Worm (Caenorhabditis elegans): ENCODE measurements around the gene F01D5.1.

DNA sequence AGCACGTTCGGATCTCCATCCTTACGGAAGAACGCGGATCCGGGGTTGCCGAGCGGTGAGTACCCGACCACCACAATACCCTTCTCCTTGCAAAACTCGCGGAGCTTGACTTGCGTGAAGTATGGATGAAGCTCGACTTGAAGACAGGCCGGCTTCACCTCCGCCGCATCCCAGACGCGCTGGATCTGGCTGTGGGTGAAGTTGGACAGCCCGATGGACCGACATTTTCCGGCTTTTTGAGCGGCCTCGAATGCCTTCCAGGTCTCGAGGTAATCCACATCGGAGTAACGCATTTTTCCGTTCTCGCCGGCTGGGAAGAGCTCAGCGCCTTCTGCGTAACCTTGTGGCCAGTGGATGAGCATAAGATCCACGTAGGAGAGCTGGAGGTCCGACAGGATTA is 25.2 kb downstream of the F01D5.1 start:
- no peak for TF ChIP-seq nhr-28 (tag; optimal IDR thresholded peaks at IDR 0.05)
- TF ChIP-seq nfya-1 (tag; optimal IDR thresholded peaks at IDR 0.05; ENCODE audit: insufficient read depth): no peak
- no peak for TF ChIP-seq nhr-67 (tag; optimal IDR thresholded peaks at IDR 0.05)
- no peak for TF ChIP-seq elt-1 (tag; optimal IDR thresholded peaks at IDR 0.05)
- no peak for TF ChIP-seq unc-39 (tag; optimal IDR thresholded peaks at IDR 0.05)
- TF ChIP-seq ama-1 (optimal IDR thresholded peaks at IDR 0.05): no peak
- TF ChIP-seq lin-15B (tag; optimal IDR thresholded peaks at IDR 0.05): no peak
- TF ChIP-seq nhr-25 (tag; optimal IDR thresholded peaks at IDR 0.05): no peak
- TF ChIP-seq jun-1 (tag; optimal IDR thresholded peaks at IDR 0.05): no peak
- no peak for TF ChIP-seq ztf-11 (tag; optimal IDR thresholded peaks at IDR 0.05)
- TF ChIP-seq nhr-76 (tag; optimal IDR thresholded peaks at IDR 0.05): no peak

Data from whole organism, L3 larva.